Worm (Caenorhabditis elegans) whole organism, L1 larva: ENCODE results near the gene spp-13.

Experiments
- C16A3.4 ChIP-seq: fragments of 150-350 bp; optimal IDR thresholded peaks from 2 replicates; lab custom pipeline; 2014; ENCODE audit warnings: missing biosample characterization, missing genetic modification characterization
- C34B4.2 ChIP-seq: sonication (generic microtip); optimal IDR thresholded peaks from 2 replicates; lab custom pipeline; 2017; ENCODE audit warnings: mild to moderate bottlenecking, missing genetic modification characterization, missing compliant biosample characterization
- F16B12.6 ChIP-seq: fragments of 150-350 bp; optimal IDR thresholded peaks from 2 replicates; lab custom pipeline; 2014; ENCODE audit warnings: missing biosample characterization, missing genetic modification characterization
- Y116A8C.19 ChIP-seq: sonication (generic microtip); optimal IDR thresholded peaks from 2 replicates; lab custom pipeline; 2016; ENCODE audit warnings: missing compliant biosample characterization, missing genetic modification characterization, borderline replicate concordance
- ama-1 ChIP-seq: fragments of 150-350 bp; optimal IDR thresholded peaks from 2 replicates; lab custom pipeline; 2014
- blmp-1 ChIP-seq: fragments of 150-350 bp; optimal IDR thresholded peaks from 2 replicates; lab custom pipeline; 2014; ENCODE audit warnings: missing biosample characterization, missing genetic modification characterization
- ceh-82 ChIP-seq, 3 experiments: fragments of 150-350 bp in 1 of 3; sonication (generic microtip) in 2 of 3; optimal IDR thresholded peaks; 2 replicates each; lab custom pipeline; 2014 to 2017; ENCODE audit warnings: missing biosample characterization in 3 of 3, missing genetic modification characterization in 3 of 3
- ceh-90 ChIP-seq: sonication (generic microtip); optimal IDR thresholded peaks from 2 replicates; lab custom pipeline; 2016; ENCODE audit warnings: missing genetic modification characterization, missing compliant biosample characterization
- ces-1 ChIP-seq: fragments of 150-350 bp; optimal IDR thresholded peaks from 2 replicates; lab custom pipeline; 2014; ENCODE audit warnings: missing biosample characterization, missing genetic modification reagents, missing genetic modification characterization
- dpl-1 ChIP-seq, 3 experiments: fragments of 150-350 bp in 2 of 3; sonication (generic microtip) in 1 of 3; optimal IDR thresholded peaks; 2 replicates each; lab custom pipeline; 2014 to 2017; ENCODE audit warnings: missing biosample characterization in 3 of 3, missing genetic modification characterization in 3 of 3, missing genetic modification reagents in 3 of 3
- efl-1 ChIP-seq, 4 experiments: fragments of 150-350 bp; optimal IDR thresholded peaks in 3 of 4; peaks in 1 of 4; 1 replicate in 1 of 4; 2 replicates in 3 of 4; lab custom pipeline; 2014; ENCODE audit warnings: missing biosample characterization in 2 of 4, missing genetic modification characterization in 2 of 4, missing genetic modification reagents in 2 of 4
- egl-13 ChIP-seq: sonication (generic microtip); optimal IDR thresholded peaks from 2 replicates; lab custom pipeline; 2016; ENCODE audit warnings: missing genotype, missing genetic modification reagents, missing genetic modification characterization, missing compliant biosample characterization
- egl-27 ChIP-seq, 2 experiments: fragments of 150-350 bp in 1 of 2; sonication (generic microtip); optimal IDR thresholded peaks; 3 replicates each; lab custom pipeline; 2017 to 2018; ENCODE audit warnings: missing biosample characterization in 2 of 2, missing genetic modification characterization in 2 of 2, missing genetic modification reagents in 2 of 2
- elt-2 ChIP-seq: sonication (generic microtip); optimal IDR thresholded peaks from 2 replicates; lab custom pipeline; 2016; ENCODE audit warnings: missing genetic modification characterization, mild to moderate bottlenecking, inconsistent platforms, missing compliant biosample characterization, missing genetic modification reagents
- elt-3 ChIP-seq, 6 experiments: fragments of 150-350 bp in 1 of 6; sonication (generic microtip); optimal IDR thresholded peaks; 2 replicates each; lab custom pipeline; 2017 to 2018; ENCODE audit warnings: missing biosample characterization in 6 of 6, missing genetic modification characterization in 6 of 6, inconsistent platforms in 1 of 6
- ets-5 ChIP-seq: fragments of 200-800 bp; sonication (Bioruptor generic); IDR thresholded peaks from 2 replicates; pipeline ENCODE4 v1.3.6; 2022; ENCODE audit warnings: missing genetic modification characterization, missing compliant biosample characterization
- fkh-8 ChIP-seq: sonication (generic microtip); optimal IDR thresholded peaks from 2 replicates; lab custom pipeline; 2016; ENCODE audit warnings: mild to moderate bottlenecking, missing genetic modification characterization, missing compliant biosample characterization
- grh-1 ChIP-seq: fragments of 200-800 bp; sonication (Bioruptor generic); IDR thresholded peaks from 2 replicates; pipeline ENCODE4 v1.3.6; 2022; ENCODE audit warnings: missing genetic modification reagents, missing genetic modification characterization, missing compliant biosample characterization
- hlh-4 ChIP-seq: sonication (generic microtip); optimal IDR thresholded peaks from 2 replicates; lab custom pipeline; 2016; ENCODE audit warnings: mild to moderate bottlenecking, missing genetic modification characterization, missing compliant biosample characterization
- hpl-2 ChIP-seq: fragments of 150-350 bp; optimal IDR thresholded peaks from 2 replicates; lab custom pipeline; 2014; ENCODE audit warnings: missing biosample characterization, missing genetic modification reagents, missing genetic modification characterization
- isw-1 ChIP-seq: fragments of 200-800 bp; sonication (Bioruptor generic); IDR thresholded peaks from 2 replicates; pipeline ENCODE4 v1.3.6; 2022; ENCODE audit warnings: missing genetic modification characterization, missing compliant biosample characterization
- lin-13 ChIP-seq: fragments of 150-350 bp; optimal IDR thresholded peaks from 2 replicates; lab custom pipeline; 2014; ENCODE audit warnings: missing biosample characterization, missing genetic modification reagents, missing genetic modification characterization
- lin-15B ChIP-seq: fragments of 150-350 bp; sonication (generic microtip); optimal IDR thresholded peaks from 3 replicates; lab custom pipeline; 2014; ENCODE audit warnings: missing biosample characterization, missing genetic modification characterization
- lin-35 ChIP-seq, 2 experiments: fragments of 150-350 bp; optimal IDR thresholded peaks; 2 replicates each; lab custom pipeline; 2014; ENCODE audit warnings: missing biosample characterization in 2 of 2, missing genetic modification characterization in 2 of 2, missing genetic modification reagents in 2 of 2
- lin-39 ChIP-seq: fragments of 150-350 bp; optimal IDR thresholded peaks from 2 replicates; lab custom pipeline; 2014; ENCODE audit warnings: missing biosample characterization, missing genetic modification reagents, missing genetic modification characterization
- lsy-2 ChIP-seq, 2 experiments: fragments of 150-350 bp; optimal IDR thresholded peaks; 2 replicates each; lab custom pipeline; 2014; ENCODE audit warnings: missing biosample characterization in 2 of 2, missing genetic modification characterization in 2 of 2
- mab-9 ChIP-seq: fragments of 200-800 bp; sonication (Bioruptor generic); IDR thresholded peaks from 2 replicates; pipeline ENCODE4 v1.3.6; 2022; ENCODE audit warnings: missing genetic modification reagents, missing genetic modification characterization, missing compliant biosample characterization
- mdl-1 ChIP-seq, 2 experiments: fragments of 150-350 bp; optimal IDR thresholded peaks; 2 replicates each; lab custom pipeline; 2014 to 2017; ENCODE audit warnings: missing biosample characterization in 2 of 2, missing genetic modification characterization in 2 of 2, inconsistent platforms in 1 of 2
- mef-2 ChIP-seq: fragments of 150-350 bp; optimal IDR thresholded peaks from 2 replicates; lab custom pipeline; 2014; ENCODE audit warnings: missing biosample characterization, missing genetic modification characterization
- mep-1 ChIP-seq: fragments of 150-350 bp; optimal IDR thresholded peaks from 2 replicates; lab custom pipeline; 2014; ENCODE audit warnings: missing biosample characterization, missing genetic modification characterization
- nhr-11 ChIP-seq: fragments of 150-350 bp; optimal IDR thresholded peaks from 2 replicates; lab custom pipeline; 2014; ENCODE audit warnings: missing biosample characterization, missing genetic modification characterization
- nhr-12 ChIP-seq: sonication (generic microtip); optimal IDR thresholded peaks from 2 replicates; lab custom pipeline; 2017; ENCODE audit warnings: missing biosample characterization, missing genetic modification characterization
- nhr-19 ChIP-seq: fragments of 200-800 bp; sonication (Bioruptor generic); conservative IDR thresholded peaks from 2 replicates; pipeline ENCODE4 v1.3.6; 2022; ENCODE audit warnings: missing genetic modification characterization, missing compliant biosample characterization
- nhr-20 ChIP-seq: sonication (generic microtip); optimal IDR thresholded peaks from 2 replicates; lab custom pipeline; 2016; ENCODE audit warnings: mild to moderate bottlenecking, missing genetic modification characterization, missing compliant biosample characterization
- nhr-237 ChIP-seq: fragments of 150-350 bp; optimal IDR thresholded peaks from 2 replicates; lab custom pipeline; 2014; ENCODE audit warnings: missing biosample characterization, missing genetic modification characterization
- nhr-47 ChIP-seq: sonication (generic microtip); optimal IDR thresholded peaks from 2 replicates; lab custom pipeline; 2016; ENCODE audit warnings: mild to moderate bottlenecking, missing genetic modification characterization, moderate library complexity, missing compliant biosample characterization
- nhr-77 ChIP-seq: fragments of 150-350 bp; optimal IDR thresholded peaks from 2 replicates; lab custom pipeline; 2014; ENCODE audit warnings: missing biosample characterization, missing genetic modification characterization
- nhr-84 ChIP-seq: sonication (generic microtip); optimal IDR thresholded peaks from 2 replicates; lab custom pipeline; 2017; ENCODE audit warnings: missing biosample characterization, missing genetic modification characterization
- nhr-90 ChIP-seq: sonication (generic microtip); optimal IDR thresholded peaks from 2 replicates; lab custom pipeline; 2016; ENCODE audit warnings: mild to moderate bottlenecking, missing genetic modification characterization, missing compliant biosample characterization; ENCODE audit not compliant: poor library complexity
- pqm-1 ChIP-seq: sonication (generic microtip); optimal IDR thresholded peaks from 3 replicates; lab custom pipeline; 2017; ENCODE audit warnings: missing biosample characterization, missing genetic modification characterization
- rnt-1 ChIP-seq: sonication (generic microtip); optimal IDR thresholded peaks from 2 replicates; lab custom pipeline; 2016; ENCODE audit warnings: mild to moderate bottlenecking, missing genetic modification characterization, moderate library complexity, missing compliant biosample characterization
- snpc-4 ChIP-seq: fragments of 150-350 bp; optimal IDR thresholded peaks from 2 replicates; lab custom pipeline; 2014; ENCODE audit warnings: missing biosample characterization, missing genetic modification characterization
- snu-23 ChIP-seq: sonication (generic microtip); optimal IDR thresholded peaks from 2 replicates; lab custom pipeline; 2016; ENCODE audit warnings: missing genetic modification characterization, missing compliant biosample characterization
- sox-4 ChIP-seq: sonication (generic microtip); optimal IDR thresholded peaks from 2 replicates; lab custom pipeline; 2016; ENCODE audit warnings: missing genetic modification characterization, missing compliant biosample characterization
- sup-37 ChIP-seq: fragments of 200-800 bp; sonication (Bioruptor generic); optimal IDR thresholded peaks from 2 replicates; lab custom pipeline; 2018; ENCODE audit warnings: mild to moderate bottlenecking, missing genetic modification characterization, missing compliant biosample characterization
- tbx-2 ChIP-seq: sonication (generic microtip); optimal IDR thresholded peaks from 2 replicates; lab custom pipeline; 2016; ENCODE audit warnings: missing genetic modification characterization, missing compliant biosample characterization
- tlp-1 ChIP-seq: fragments of 150-350 bp; optimal IDR thresholded peaks from 2 replicates; lab custom pipeline; 2014; ENCODE audit warnings: missing biosample characterization, missing genetic modification characterization
- unc-62 ChIP-seq: fragments of 150-350 bp; optimal IDR thresholded peaks from 2 replicates; lab custom pipeline; 2014; ENCODE audit warnings: missing biosample characterization, missing genetic modification reagents, missing genetic modification characterization
- unc-98 ChIP-seq: fragments of 200-800 bp; sonication (Bioruptor generic); IDR thresholded peaks from 2 replicates; pipeline ENCODE4 v1.3.6; 2022; ENCODE audit warnings: missing genetic modification characterization, missing compliant biosample characterization
- vab-15 ChIP-seq: sonication (generic microtip); optimal IDR thresholded peaks from 2 replicates; lab custom pipeline; 2017; ENCODE audit warnings: missing genotype, mild to moderate bottlenecking, missing genetic modification characterization, missing compliant biosample characterization
- ztf-4 ChIP-seq: fragments of 150-350 bp; optimal IDR thresholded peaks from 2 replicates; lab custom pipeline; 2014; ENCODE audit warnings: missing biosample characterization, missing genetic modification characterization

The spp-13 gene

DNA sequence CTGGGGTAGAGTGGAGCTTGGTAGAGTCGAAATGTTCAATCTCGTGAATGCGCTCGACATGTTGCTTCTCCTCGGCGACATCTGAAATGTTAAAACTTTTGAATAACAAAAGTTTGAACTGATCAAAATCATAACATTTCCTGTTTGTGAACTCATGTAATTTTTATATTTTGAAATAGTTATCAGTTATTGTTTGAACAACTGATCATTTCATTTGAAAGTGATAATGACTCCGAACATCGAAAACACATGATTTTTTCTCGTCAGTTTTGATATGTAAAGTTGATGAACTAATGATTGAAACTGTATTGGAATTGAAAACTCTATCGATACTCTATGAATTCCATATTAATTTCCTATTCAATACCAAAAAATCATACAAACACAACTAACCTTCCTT, 4.9 kb upstream of the spp-13 start:
- TF ChIP-seq elt-2 (tag; lab: Kevin White, UChicago) (peak; percentile 8), nhr-237 (no peak), lin-35 (GFP tag; optimal IDR thresholded peaks at IDR 0.05; lab: Kevin White, UChicago) (no peak), isw-1 (GFP tag; lab: Robert Waterston, UW) (no peak), snu-23 (GFP tag; lab: Kevin White, UChicago) (no peak), nhr-20 (tag; lab: Kevin White, UChicago) (no peak)

DNA sequence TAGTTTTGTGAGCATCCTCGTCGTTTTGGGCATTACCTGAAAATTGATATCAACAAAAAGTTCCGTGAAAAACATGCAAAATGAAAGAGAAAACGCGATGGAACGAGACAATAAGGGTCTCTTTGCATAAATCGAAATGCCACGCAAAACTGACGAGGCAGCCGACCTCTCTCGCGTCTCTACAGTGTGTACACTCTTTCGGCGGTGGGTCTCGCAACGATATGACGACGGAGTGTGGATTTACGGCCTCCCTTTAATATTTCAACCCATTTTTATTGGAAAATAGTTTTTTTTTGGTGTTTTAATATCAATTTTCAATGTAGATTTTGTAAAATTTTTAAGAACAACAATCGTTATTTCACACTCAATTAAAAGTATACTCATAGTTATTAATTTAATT, 3.7 kb upstream of the spp-13 start, which contains the start of gene tag-123:
Gene tag-123 (minus strand): TSS at position 36 of the 400 bp plus-strand sequence.
- TF ChIP-seq snu-23 (GFP tag; lab: Kevin White, UChicago) = peak; percentile 70
- peak; percentile 48 for TF ChIP-seq rnt-1 (tag; lab: Kevin White, UChicago)
- TF ChIP-seq blmp-1 (tag; lab: Kevin White, UChicago) = peak; percentile 68
- peak; percentile 37 for TF ChIP-seq lin-13 (GFP tag; lab: Kevin White, UChicago)
- TF ChIP-seq efl-1 (optimal IDR thresholded peaks at IDR 0.05; lab: Kevin White, UChicago) = peak; percentile 47 to 61
- peak; percentile 30 to 91 for TF ChIP-seq efl-1 (GFP tag; optimal IDR thresholded peaks at IDR 0.05 in 1 of 2; lab: Kevin White, UChicago)
- TF ChIP-seq tlp-1 = no peak
- TF ChIP-seq mab-9 = no peak
- TF ChIP-seq snpc-4 (tag; lab: Kevin White, UChicago) = no peak
- no peak for TF ChIP-seq vab-15 (tag; lab: Kevin White, UChicago)
- TF ChIP-seq pqm-1 (tag; lab: Kevin White, UChicago) = no peak
- no peak for TF ChIP-seq ztf-4 (tag; lab: Kevin White, UChicago)
- peak; percentile 36 to 45 (median 39) for TF ChIP-seq dpl-1 (GFP tag; optimal IDR thresholded peaks at IDR 0.05; lab: Kevin White, UChicago)
- no peak for TF ChIP-seq sup-37 (GFP tag; lab: Kevin White, UChicago)
- no peak for TF ChIP-seq hpl-2 (GFP tag; lab: Kevin White, UChicago)
- no peak for TF ChIP-seq nhr-237
- peak in 1 of 6 experiments; percentile 16 for TF ChIP-seq elt-3 (tag; optimal IDR thresholded peaks at IDR 0.05; lab: Kevin White, UChicago)
- TF ChIP-seq nhr-90 (tag; lab: Kevin White, UChicago) = peak; percentile 45
- no peak for TF ChIP-seq Y116A8C.19
- no peak for TF ChIP-seq nhr-11
- no peak for TF ChIP-seq sox-4 (tag; lab: Kevin White, UChicago)
- peak; percentile 50 for TF ChIP-seq tbx-2
- TF ChIP-seq mef-2 (tag; lab: Kevin White, UChicago) = no peak
- peak; percentile 45 to 77 for TF ChIP-seq lsy-2 (tag; optimal IDR thresholded peaks at IDR 0.05; lab: Kevin White, UChicago)
- TF ChIP-seq nhr-19 (GFP tag; lab: Robert Waterston, UW) = peak; percentile 47
- TF ChIP-seq grh-1 = no peak
- no peak for TF ChIP-seq C34B4.2 (tag; lab: Kevin White, UChicago)
- TF ChIP-seq mep-1 (tag; lab: Kevin White, UChicago) = peak; percentile 63
- TF ChIP-seq nhr-12 (tag; lab: Kevin White, UChicago) = no peak
- no peak for TF ChIP-seq nhr-77 (tag; lab: Kevin White, UChicago)
- no peak for TF ChIP-seq lin-39 (tag; lab: Kevin White, UChicago)
- no peak for TF ChIP-seq nhr-84
- TF ChIP-seq egl-27 (tag; optimal IDR thresholded peaks at IDR 0.05; lab: Kevin White, UChicago) = no peak
- peak in 2 of 3 experiments; percentile 26 to 70 for TF ChIP-seq ceh-82 (tag; optimal IDR thresholded peaks at IDR 0.05; lab: Kevin White, UChicago)
- TF ChIP-seq lin-35 (GFP tag; optimal IDR thresholded peaks at IDR 0.05; lab: Kevin White, UChicago) = peak; percentile 48 to 72
- TF ChIP-seq ces-1 = no peak
- TF ChIP-seq egl-13 (tag; lab: Kevin White, UChicago) = no peak
- TF ChIP-seq mdl-1 (tag; optimal IDR thresholded peaks at IDR 0.05; lab: Kevin White, UChicago) = peak in 1 of 2 experiments; percentile 44
- TF ChIP-seq unc-62 (GFP tag; lab: Kevin White, UChicago) = no peak
- no peak for TF ChIP-seq elt-2 (tag; lab: Kevin White, UChicago)
- no peak for TF ChIP-seq lin-15B
- TF ChIP-seq ama-1 (lab: Kevin White, UChicago) = no peak
- TF ChIP-seq C16A3.4 (tag; lab: Kevin White, UChicago) = peak; percentile 52
- TF ChIP-seq unc-98 (GFP tag; lab: Robert Waterston, UW) = no peak
- TF ChIP-seq hlh-4 (tag; lab: Kevin White, UChicago) = no peak
- TF ChIP-seq nhr-47 (tag; lab: Kevin White, UChicago) = peak; percentile 58
- no peak for TF ChIP-seq ets-5
- no peak for TF ChIP-seq ceh-90 (tag; lab: Kevin White, UChicago)
- TF ChIP-seq F16B12.6 (tag; lab: Kevin White, UChicago) = no peak
- peak; percentile 28 for TF ChIP-seq fkh-8
